Fruit fly (Drosophila melanogaster): ENCODE data around the gene Acbp4.

- TF ChIP-seq CG17829 (tag; optimal IDR thresholded peaks at IDR 0.05): no peak
- peak; percentile 30 for TF ChIP-seq Sox100B (GFP tag; optimal IDR thresholded peaks at IDR 0.05)
- peak; percentile 68 for TF ChIP-seq CG11504 (tag; optimal IDR thresholded peaks at IDR 0.05)
- no peak for TF ChIP-seq eyg (GFP tag; optimal IDR thresholded peaks at IDR 0.05)
- TF ChIP-seq Rx (GFP tag; IDR thresholded peaks at IDR 0.05): no peak
- no peak for TF ChIP-seq CG30403 (GFP tag; optimal IDR thresholded peaks at IDR 0.05)
- TF ChIP-seq lmd (GFP tag; IDR thresholded peaks at IDR 0.05): no peak
- no peak for TF ChIP-seq CG17612 (GFP tag; IDR thresholded peaks at IDR 0.05)
Measured at dm6 chr3L:7086558-7087059, 41.5 kb downstream of the Acbp4 start, which contains the start of gene Cpr65Ea.

All from whole organism, embryonic.